Fruit fly (Drosophila melanogaster) whole organism, embryonic: Measurements from ENCODE around the gene dpr18.

Source experiments
- CG12155 ChIP-seq: fragments of 200-800 bp; sonication (Bioruptor generic); optimal IDR thresholded peaks from 3 replicates; lab custom pipeline; 2016; ENCODE audit warnings: missing biosample characterization, missing genetic modification characterization
- CG12391 ChIP-seq: fragments of 200-800 bp; sonication (Bioruptor generic); optimal IDR thresholded peaks from 3 replicates; lab custom pipeline; 2018; ENCODE audit warnings: missing biosample characterization, mild to moderate bottlenecking, missing genetic modification characterization, moderate library complexity
- CG13424 ChIP-seq: fragments of 200-800 bp; sonication (Bioruptor generic); optimal IDR thresholded peaks from 2 replicates; lab custom pipeline; 2019; ENCODE audit warnings: missing biosample characterization, mild to moderate bottlenecking, missing genetic modification characterization, moderate library complexity
- CG13624 ChIP-seq: fragments of 200-800 bp; sonication (Bioruptor generic); optimal IDR thresholded peaks from 2 replicates; lab custom pipeline; 2016; ENCODE audit warnings: missing biosample characterization, missing genetic modification characterization
- CG13894 ChIP-seq: fragments of 200-800 bp; sonication (Bioruptor generic); optimal IDR thresholded peaks from 3 replicates; lab custom pipeline; 2018; ENCODE audit warnings: missing biosample characterization, mild to moderate bottlenecking, missing genetic modification characterization, moderate library complexity
- CG1529 ChIP-seq: fragments of 200-800 bp; sonication (Bioruptor generic); optimal IDR thresholded peaks from 3 replicates; lab custom pipeline; 2018; ENCODE audit warnings: missing biosample characterization, missing genetic modification characterization
- CG15696 ChIP-seq: fragments of 200-800 bp; sonication (Bioruptor generic); optimal IDR thresholded peaks from 2 replicates; lab custom pipeline; 2019; ENCODE audit warnings: missing biosample characterization, mild to moderate bottlenecking, missing genetic modification characterization, moderate library complexity
- CG17612 ChIP-seq: fragments of 200-800 bp; sonication (Bioruptor generic); IDR thresholded peaks from 2 replicates; pipeline ENCODE4 v1.3.6; 2022; ENCODE audit warnings: missing biosample characterization, missing genetic modification characterization
- CG17802 ChIP-seq: fragments of 200-800 bp; sonication (Bioruptor generic); optimal IDR thresholded peaks from 2 replicates; lab custom pipeline; 2018; ENCODE audit warnings: missing biosample characterization, mild to moderate bottlenecking, missing genetic modification characterization, moderate library complexity
- CG2202 ChIP-seq: fragments of 200-800 bp; sonication (Bioruptor generic); optimal IDR thresholded peaks from 2 replicates; lab custom pipeline; 2018; ENCODE audit warnings: missing biosample characterization, mild to moderate bottlenecking, missing genetic modification characterization
- CG30431 ChIP-seq: fragments of 200-800 bp; sonication (Bioruptor generic); optimal IDR thresholded peaks from 2 replicates; lab custom pipeline; 2017; ENCODE audit warnings: missing biosample characterization, missing genetic modification characterization
- CG33213 ChIP-seq: fragments of 200-800 bp; sonication (Bioruptor generic); optimal IDR thresholded peaks from 3 replicates; lab custom pipeline; 2016; ENCODE audit warnings: missing biosample characterization, missing genetic modification characterization
- CG6254 ChIP-seq: fragments of 200-800 bp; sonication (Bioruptor generic); optimal IDR thresholded peaks from 3 replicates; lab custom pipeline; 2017; ENCODE audit warnings: mild to moderate bottlenecking, missing biosample characterization, missing genetic modification reagents, missing genetic modification characterization
- CG8478 ChIP-seq: fragments of >200 bp; optimal IDR thresholded peaks from 2 replicates; lab custom pipeline; 2018
- CG8765 ChIP-seq: fragments of 200-800 bp; sonication (Bioruptor generic); IDR thresholded peaks from 2 replicates; pipeline ENCODE4 v1.3.6; 2022; ENCODE audit warnings: missing biosample characterization, missing genetic modification characterization
- CG8944 ChIP-seq: fragments of 200-800 bp; sonication (Bioruptor generic); optimal IDR thresholded peaks from 3 replicates; lab custom pipeline; 2016; ENCODE audit warnings: missing biosample characterization, missing genetic modification characterization
- CG9727 ChIP-seq: fragments of 200-800 bp; sonication (Bioruptor generic); optimal IDR thresholded peaks from 3 replicates; lab custom pipeline; 2017; ENCODE audit warnings: missing biosample characterization, mild to moderate bottlenecking, missing genetic modification characterization
- CkIIα-i1 ChIP-seq: fragments of 200-800 bp; sonication (Bioruptor generic); IDR thresholded peaks from 2 replicates; pipeline ENCODE4 v1.3.6; 2022; ENCODE audit warnings: missing biosample characterization, missing genetic modification characterization
- D19B ChIP-seq: fragments of 200-800 bp; sonication (Bioruptor generic); optimal IDR thresholded peaks from 2 replicates; lab custom pipeline; 2017; ENCODE audit warnings: missing biosample characterization, mild to moderate bottlenecking, missing genetic modification characterization
- Deaf1 ChIP-seq: fragments of 200-800 bp; optimal IDR thresholded peaks from 3 replicates; lab custom pipeline; 2019; ENCODE audit warnings: missing biosample characterization, mild to moderate bottlenecking, missing genetic modification characterization, moderate library complexity
- HHEX ChIP-seq: fragments of 200-800 bp; sonication (Bioruptor generic); optimal IDR thresholded peaks from 3 replicates; lab custom pipeline; 2017; ENCODE audit warnings: missing biosample characterization, mild to moderate bottlenecking, missing genetic modification characterization, missing genetic modification reagents
- HLHmδ ChIP-seq: fragments of 200-800 bp; sonication (Bioruptor generic); optimal IDR thresholded peaks from 2 replicates; lab custom pipeline; 2018; ENCODE audit warnings: missing biosample characterization, mild to moderate bottlenecking, missing genetic modification characterization, moderate library complexity
- Hr78 ChIP-seq, 2 experiments: fragments of 200-800 bp in 1 of 2; fragments of >200 bp in 1 of 2; sonication (Bioruptor generic) in 1 of 2; optimal IDR thresholded peaks; 2 replicates each; lab custom pipeline; 2017 to 2019; ENCODE audit warnings: missing biosample characterization in 2 of 2, missing genetic modification characterization in 2 of 2, mild to moderate bottlenecking in 1 of 2, moderate library complexity in 1 of 2
- Med ChIP-seq: fragments of 200-800 bp; sonication (Bioruptor generic); peaks from one replicate; lab custom pipeline; 2016; ENCODE audit warnings: missing biosample characterization, missing genetic modification characterization, mild to moderate bottlenecking, inconsistent platforms, moderate library complexity
- Mes4 ChIP-seq: fragments of 200-800 bp; sonication (Bioruptor generic); optimal IDR thresholded peaks from 2 replicates; lab custom pipeline; 2016; ENCODE audit warnings: missing biosample characterization, missing genetic modification characterization
- Mrtf ChIP-seq: fragments of 200-800 bp; sonication (Bioruptor generic); IDR thresholded peaks from 3 replicates; pipeline ENCODE4 v1.3.6; 2022; ENCODE audit warnings: missing biosample characterization, missing genetic modification characterization
- NK7.1 ChIP-seq: fragments of 200-800 bp; sonication (Bioruptor generic); optimal IDR thresholded peaks from 3 replicates; lab custom pipeline; 2016; ENCODE audit warnings: missing biosample characterization, missing genetic modification characterization
- Nf-YC ChIP-seq: fragments of 200-800 bp; optimal IDR thresholded peaks from 3 replicates; lab custom pipeline; 2019; ENCODE audit warnings: missing biosample characterization, mild to moderate bottlenecking, missing genetic modification characterization, moderate library complexity
- NfI ChIP-seq: fragments of 200-800 bp; sonication (Bioruptor generic); optimal IDR thresholded peaks from 3 replicates; lab custom pipeline; 2018; ENCODE audit warnings: missing biosample characterization, mild to moderate bottlenecking, missing genetic modification characterization, moderate library complexity
- Side ChIP-seq: fragments of 200-800 bp; sonication (Bioruptor generic); optimal IDR thresholded peaks from 2 replicates; lab custom pipeline; 2016; ENCODE audit warnings: missing biosample characterization, missing genetic modification characterization
- bab2 ChIP-seq: fragments of 200-800 bp; sonication (Bioruptor generic); optimal IDR thresholded peaks from 2 replicates; lab custom pipeline; 2016; ENCODE audit warnings: missing biosample characterization, missing genetic modification characterization
- bsh ChIP-seq, 2 experiments: fragments of 200-800 bp; sonication (Bioruptor generic); optimal IDR thresholded peaks; 2 replicates each; lab custom pipeline; 2017 to 2018; ENCODE audit warnings: mild to moderate bottlenecking in 2 of 2, missing biosample characterization in 2 of 2, missing genetic modification characterization in 2 of 2, moderate library complexity in 1 of 2
- crp ChIP-seq, 2 experiments: fragments of 200-800 bp; sonication (Bioruptor generic); optimal IDR thresholded peaks; 2 replicates in 1 of 2; 3 replicates in 1 of 2; lab custom pipeline; 2017; ENCODE audit warnings: missing biosample characterization in 2 of 2, missing genetic modification characterization in 2 of 2, mild to moderate bottlenecking in 1 of 2, moderate library complexity in 1 of 2
- dmrt11E ChIP-seq: fragments of 200-800 bp; sonication (Bioruptor generic); optimal IDR thresholded peaks from 3 replicates; lab custom pipeline; 2018; ENCODE audit warnings: missing biosample characterization, mild to moderate bottlenecking, missing genetic modification characterization, moderate library complexity
- dmrt99B ChIP-seq: fragments of 200-800 bp; sonication (Bioruptor generic); optimal IDR thresholded peaks from 2 replicates; lab custom pipeline; 2018; ENCODE audit warnings: missing biosample characterization, mild to moderate bottlenecking, missing genetic modification characterization, moderate library complexity
- exex ChIP-seq: fragments of 200-800 bp; sonication (Bioruptor generic); optimal IDR thresholded peaks from 4 replicates; lab custom pipeline; 2018; ENCODE audit warnings: missing biosample characterization, mild to moderate bottlenecking, missing genetic modification characterization, moderate library complexity
- h ChIP-seq: fragments of >200 bp; optimal IDR thresholded peaks from 2 replicates; lab custom pipeline; 2017
- hbn ChIP-seq: fragments of 200-800 bp; sonication (Bioruptor generic); IDR thresholded peaks from 2 replicates; pipeline ENCODE4 v1.3.6; 2022; ENCODE audit warnings: missing biosample characterization, missing genetic modification characterization; ENCODE audit not compliant: partially characterized antibody
- inv ChIP-seq: fragments of 200-800 bp; sonication (Bioruptor generic); IDR thresholded peaks from 2 replicates; pipeline ENCODE4 v1.3.6; 2022; ENCODE audit warnings: missing biosample characterization, missing genetic modification characterization; ENCODE audit not compliant: partially characterized antibody
- klu ChIP-seq: fragments of 200-800 bp; sonication (Bioruptor generic); IDR thresholded peaks from 2 replicates; pipeline ENCODE4 v1.3.6; 2022; ENCODE audit warnings: missing biosample characterization, missing genetic modification characterization
- kni ChIP-seq: fragments of 200-800 bp; sonication (Bioruptor generic); optimal IDR thresholded peaks from 3 replicates; lab custom pipeline; 2017; ENCODE audit warnings: mild to moderate bottlenecking, missing biosample characterization, missing genetic modification reagents, missing genetic modification characterization
- mam ChIP-seq: fragments of 200-800 bp; sonication (Bioruptor generic); optimal IDR thresholded peaks from 3 replicates; lab custom pipeline; 2016; ENCODE audit warnings: missing biosample characterization, missing genetic modification characterization
- mirr ChIP-seq: fragments of 200-800 bp; sonication (Bioruptor generic); optimal IDR thresholded peaks from 3 replicates; lab custom pipeline; 2018; ENCODE audit warnings: missing biosample characterization, mild to moderate bottlenecking, missing genetic modification characterization
- nmo ChIP-seq: fragments of 200-800 bp; sonication (Bioruptor generic); optimal IDR thresholded peaks from 2 replicates; lab custom pipeline; 2018; ENCODE audit warnings: missing biosample characterization, mild to moderate bottlenecking, missing genetic modification characterization, moderate library complexity
- psq ChIP-seq: fragments of 200-800 bp; sonication (Bioruptor generic); optimal IDR thresholded peaks from 2 replicates; lab custom pipeline; 2017; ENCODE audit warnings: missing biosample characterization, missing genetic modification characterization
- pzg ChIP-seq: fragments of 200-800 bp; sonication (Bioruptor generic); optimal IDR thresholded peaks from 3 replicates; lab custom pipeline; 2018; ENCODE audit warnings: missing biosample characterization, mild to moderate bottlenecking, missing genetic modification characterization, moderate library complexity
- sna ChIP-seq: fragments of 200-800 bp; sonication (Bioruptor generic); IDR thresholded peaks from 2 replicates; pipeline ENCODE4 v1.3.6; 2022; ENCODE audit warnings: missing biosample characterization, missing genetic modification characterization; ENCODE audit not compliant: partially characterized antibody
- tio ChIP-seq: fragments of 200-800 bp; sonication (Bioruptor generic); optimal IDR thresholded peaks from 2 replicates; lab custom pipeline; 2017; ENCODE audit warnings: missing biosample characterization, missing genetic modification characterization, inconsistent platforms
- toy ChIP-seq: fragments of 200-800 bp; sonication (Bioruptor generic); IDR thresholded peaks from 2 replicates; pipeline ENCODE4 v1.3.6; 2022; ENCODE audit warnings: missing biosample characterization, missing genetic modification characterization
- trem ChIP-seq: fragments of 200-800 bp; optimal IDR thresholded peaks from 3 replicates; lab custom pipeline; 2019; ENCODE audit warnings: missing biosample characterization, mild to moderate bottlenecking, missing genetic modification characterization, moderate library complexity

The dpr18 gene

dm6 chrX:16085865-16086592, 22.5 kb downstream of the dpr18 start (continued):
- no peak for TF ChIP-seq NfI
- TF ChIP-seq dmrt11E (tag; lab: Kevin White, UChicago), result peak; percentile 12
- no peak for TF ChIP-seq HHEX (GFP tag; lab: Kevin White, UChicago)
- TF ChIP-seq CG6254 (GFP tag; lab: Kevin White, UChicago), result no peak
- no peak for TF ChIP-seq mirr (GFP tag; lab: Kevin White, UChicago)
- TF ChIP-seq klu (GFP tag; lab: Robert Waterston, UW), result no peak
- TF ChIP-seq NK7.1 (GFP tag; lab: Kevin White, UChicago), result no peak
- TF ChIP-seq CG13424 (tag; lab: Kevin White, UChicago), result peak; percentile 36
- no peak for TF ChIP-seq CG8478 (lab: Kevin White, UChicago)
- TF ChIP-seq Med, result peak; percentile 75
- TF ChIP-seq tio (GFP tag; lab: Kevin White, UChicago), result no peak
- TF ChIP-seq toy, result no peak
- peak; percentile 41 for TF ChIP-seq CG12391 (tag; lab: Kevin White, UChicago)
- TF ChIP-seq CG8944, result no peak
- TF ChIP-seq pzg, result no peak
- TF ChIP-seq dmrt99B, result no peak
- TF ChIP-seq CG9727 (GFP tag; lab: Kevin White, UChicago), result no peak
- TF ChIP-seq CG13624 (GFP tag; lab: Kevin White, UChicago), result no peak
- TF ChIP-seq mam, result peak; percentile 18
- no peak for TF ChIP-seq HLHmδ (GFP tag; lab: Kevin White, UChicago)
- no peak for TF ChIP-seq trem (tag; lab: Kevin White, UChicago)
- no peak for TF ChIP-seq CG30431 (GFP tag; lab: Kevin White, UChicago)
- no peak for TF ChIP-seq crp (GFP tag; optimal IDR thresholded peaks at IDR 0.05; lab: Kevin White, UChicago)
- no peak for TF ChIP-seq nmo (GFP tag; lab: Kevin White, UChicago)
- TF ChIP-seq CG8765 (GFP tag; lab: Robert Waterston, UW), result no peak
- no peak for TF ChIP-seq hbn
- no peak for TF ChIP-seq exex (tag; lab: Kevin White, UChicago)
- peak; percentile 90 for TF ChIP-seq Deaf1
- TF ChIP-seq CG15696 (tag; lab: Kevin White, UChicago), result no peak
- TF ChIP-seq D19B (GFP tag; lab: Kevin White, UChicago), result no peak
- TF ChIP-seq kni (GFP tag; lab: Kevin White, UChicago), result no peak
- TF ChIP-seq Side (GFP tag; lab: Kevin White, UChicago), result no peak
- no peak for TF ChIP-seq CG12155 (GFP tag; lab: Kevin White, UChicago)
- peak; percentile 6 for TF ChIP-seq Nf-YC
- no peak for TF ChIP-seq Hr78 (GFP tag; optimal IDR thresholded peaks at IDR 0.05; lab: Kevin White, UChicago)
- TF ChIP-seq Mrtf, result no peak
- no peak for TF ChIP-seq h (lab: Kevin White, UChicago)
- TF ChIP-seq CG17612, result no peak
- no peak for TF ChIP-seq CG17802
- TF ChIP-seq Mes4, result no peak
- TF ChIP-seq CG33213 (GFP tag; lab: Kevin White, UChicago), result no peak
- no peak for TF ChIP-seq CkIIα-i1 (GFP tag; lab: Robert Waterston, UW)
- TF ChIP-seq CG13894, result no peak
- TF ChIP-seq psq (GFP tag; lab: Kevin White, UChicago), result no peak
- TF ChIP-seq CG2202 (tag; lab: Kevin White, UChicago), result no peak
- peak in 1 of 2 experiments; percentile 36 for TF ChIP-seq bsh (GFP tag; optimal IDR thresholded peaks at IDR 0.05; lab: Kevin White, UChicago)
- no peak for TF ChIP-seq sna (GFP tag; lab: Robert Waterston, UW)
- no peak for TF ChIP-seq CG1529 (GFP tag; lab: Kevin White, UChicago)
- TF ChIP-seq bab2, result no peak
- no peak for TF ChIP-seq inv
